Worm (Caenorhabditis elegans) whole organism, L4/young adult: ENCODE data around the gene F17C11.11.

Experiments used
- W03F9.2 ChIP-seq: fragments of 150-350 bp; optimal IDR thresholded peaks from 2 replicates; lab custom pipeline; 2014; ENCODE audit warnings: missing biosample characterization, missing genetic modification characterization
- dao-5 ChIP-seq: sonication (generic microtip); optimal IDR thresholded peaks from 2 replicates; lab custom pipeline; 2016; ENCODE audit warnings: missing genotype, missing genetic modification characterization, moderate library complexity, missing compliant biosample characterization
- him-1 ChIP-seq: sonication (generic microtip); optimal IDR thresholded peaks from 2 replicates; lab custom pipeline; 2016; ENCODE audit warnings: missing genotype, missing genetic modification reagents, missing genetic modification characterization, missing compliant biosample characterization

ce11 chrV:10923229-10923628 is 15.4 kb downstream of the F17C11.11 start, which contains the start of gene F58B4.7:
- TF ChIP-seq W03F9.2 (tag; lab: Kevin White, UChicago): no peak
- no peak for TF ChIP-seq him-1 (tag; lab: Kevin White, UChicago)
- no peak for TF ChIP-seq dao-5 (tag; lab: Kevin White, UChicago)
